Fruit fly (Drosophila melanogaster) Kc167 (cell line): Measurements from ENCODE around the gene CG7720.

ENCODE experiments used
- Myc ChIP-seq: fragments of >200 bp; optimal IDR thresholded peaks from 2 replicates; lab custom pipeline; 2017; ENCODE audit warnings: missing external identifiers
- Sin3A ChIP-seq: fragments of >200 bp; optimal IDR thresholded peaks from 2 replicates; lab custom pipeline; 2018; ENCODE audit warnings: missing external identifiers
- h ChIP-seq: fragments of >200 bp; optimal IDR thresholded peaks from 3 replicates; lab custom pipeline; 2018; ENCODE audit warnings: missing external identifiers
- insv ChIP-seq: fragments of >200 bp; optimal IDR thresholded peaks from 3 replicates; lab custom pipeline; 2018; ENCODE audit warnings: missing external identifiers
- psq ChIP-seq: fragments of >200 bp; optimal IDR thresholded peaks from 2 replicates; lab custom pipeline; 2017; ENCODE audit warnings: missing external identifiers
- ttk ChIP-seq: sonication (Bioruptor generic); optimal IDR thresholded peaks from 2 replicates; lab custom pipeline; 2017; ENCODE audit warnings: missing external identifiers

DNA sequence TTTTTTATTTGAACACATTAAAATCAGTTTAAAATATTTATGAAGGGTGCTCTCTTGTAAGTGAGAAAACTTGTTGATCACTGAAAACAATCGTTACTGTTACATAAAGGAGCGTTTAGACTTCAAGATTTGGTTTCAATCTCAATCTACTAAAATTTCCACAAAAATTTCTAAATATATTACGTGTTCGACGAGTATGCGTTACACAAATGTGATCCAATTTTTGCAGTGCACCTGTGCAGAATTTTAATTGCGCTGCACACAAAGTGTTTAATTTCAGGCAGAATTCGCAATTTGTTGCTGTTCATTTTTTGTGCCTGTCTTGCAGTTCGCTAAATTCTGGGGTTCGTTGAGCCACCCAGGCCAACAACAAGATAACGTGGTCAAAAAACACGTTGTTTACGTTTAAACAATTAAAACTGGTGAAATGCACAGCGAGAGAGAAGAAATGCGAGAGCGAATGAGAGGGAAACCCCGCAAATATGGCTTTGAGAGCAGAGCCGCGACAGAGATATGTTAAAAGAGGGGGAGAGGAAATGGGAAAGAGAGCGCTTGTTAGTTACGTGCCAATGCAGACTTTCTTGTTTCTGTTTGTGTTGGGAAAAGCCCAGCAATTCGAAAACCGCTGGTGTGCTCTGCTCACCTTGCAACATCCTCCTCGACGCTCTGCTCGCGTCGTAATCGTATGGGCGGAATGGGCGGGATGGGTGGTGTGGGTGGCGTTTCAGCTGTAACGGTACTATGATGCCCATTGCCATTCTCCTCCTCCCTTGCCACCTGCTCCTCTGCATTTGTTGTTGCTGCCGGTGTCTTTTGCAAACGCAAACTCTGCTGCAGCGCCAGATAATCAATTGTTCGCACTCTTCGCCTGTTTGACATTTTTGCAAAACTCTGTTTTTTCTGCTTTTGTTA, 52.4 kb downstream of the CG7720 start:
- TF ChIP-seq psq (lab: Kevin White, UChicago) (no peak), h (no peak), Sin3A (lab: Kevin White, UChicago) (no peak), Myc (lab: Kevin White, UChicago) (no peak), ttk (no peak), insv (lab: Kevin White, UChicago) (no peak)
